Worm (Caenorhabditis elegans) whole organism, late embryonic: ENCODE data around the gene K05F1.6.

Experiments used
- Y22D7AL.16 ChIP-seq: sonication (generic microtip); optimal IDR thresholded peaks from 2 replicates; lab custom pipeline; 2016; ENCODE audit warnings: missing genetic modification characterization, missing compliant biosample characterization
- sox-4 ChIP-seq: sonication (generic microtip); optimal IDR thresholded peaks from 2 replicates; lab custom pipeline; 2017; ENCODE audit warnings: mild to moderate bottlenecking, missing genetic modification characterization, inconsistent platforms, missing compliant biosample characterization

ce11 chrII:5788815-5789214 lies 6.5 kb downstream of the K05F1.6 start, which contains the start of gene K05F1.13:
- TF ChIP-seq Y22D7AL.16 (tag; lab: Kevin White, UChicago): no peak
- TF ChIP-seq sox-4: no peak
